Fruit fly (Drosophila melanogaster) whole organism, prepupa: Measurements from ENCODE around the gene btn.

Experiments used
- CG10631 ChIP-seq: fragments of 200-800 bp; sonication (Bioruptor generic); optimal IDR thresholded peaks from 2 replicates; lab custom pipeline; 2016; ENCODE audit warnings: missing biosample characterization, missing genetic modification characterization
- CG11294 ChIP-seq: fragments of 200-800 bp; sonication (Bioruptor generic); IDR thresholded peaks from 2 replicates; pipeline ENCODE4 v1.3.6; 2022; ENCODE audit warnings: missing biosample characterization, missing genetic modification characterization
- CG11902 ChIP-seq: fragments of 200-800 bp; sonication (Bioruptor generic); optimal IDR thresholded peaks from 3 replicates; lab custom pipeline; 2016; ENCODE audit warnings: missing biosample characterization, missing genetic modification characterization
- CG15336 ChIP-seq: fragments of 200-800 bp; sonication (Bioruptor generic); IDR thresholded peaks from 2 replicates; pipeline ENCODE4 v1.3.6; 2022; ENCODE audit warnings: missing biosample characterization, missing genetic modification characterization
- CG1621 ChIP-seq: fragments of 200-800 bp; sonication (Bioruptor generic); optimal IDR thresholded peaks from 3 replicates; lab custom pipeline; 2018; ENCODE audit warnings: missing biosample characterization, mild to moderate bottlenecking, missing genetic modification characterization
- CG16779 ChIP-seq: fragments of 200-800 bp; sonication (Bioruptor generic); optimal IDR thresholded peaks from 3 replicates; lab custom pipeline; 2017; ENCODE audit warnings: missing biosample characterization, mild to moderate bottlenecking, missing genetic modification characterization
- CG3032 ChIP-seq: fragments of 200-800 bp; optimal IDR thresholded peaks from 2 replicates; lab custom pipeline; 2019; ENCODE audit warnings: missing biosample characterization, mild to moderate bottlenecking, missing genetic modification characterization, moderate library complexity
- CG31627 ChIP-seq: fragments of 200-800 bp; sonication (Bioruptor generic); optimal IDR thresholded peaks from 3 replicates; lab custom pipeline; 2016; ENCODE audit warnings: missing biosample characterization, missing genetic modification characterization
- CG32006 ChIP-seq: fragments of 200-800 bp; sonication (Bioruptor generic); optimal IDR thresholded peaks from 3 replicates; lab custom pipeline; 2017; ENCODE audit warnings: missing biosample characterization, mild to moderate bottlenecking, missing genetic modification characterization
- CG34406 ChIP-seq: fragments of 200-800 bp; sonication (Bioruptor generic); optimal IDR thresholded peaks from 3 replicates; lab custom pipeline; 2016; ENCODE audit warnings: missing biosample characterization, missing genetic modification characterization
- CG3919 ChIP-seq: fragments of 200-800 bp; sonication (Bioruptor generic); optimal IDR thresholded peaks from 3 replicates; lab custom pipeline; 2016; ENCODE audit warnings: missing biosample characterization, missing genetic modification characterization
- CG6163 ChIP-seq: fragments of 200-800 bp; sonication (Bioruptor generic); IDR thresholded peaks from 3 replicates; pipeline ENCODE4 v1.3.6; 2022; ENCODE audit warnings: missing biosample characterization, missing genetic modification characterization
- CG6276 ChIP-seq: fragments of 200-800 bp; sonication (Bioruptor generic); optimal IDR thresholded peaks from 2 replicates; lab custom pipeline; 2017; ENCODE audit warnings: missing biosample characterization, mild to moderate bottlenecking, missing genetic modification characterization
- CG6792 ChIP-seq: fragments of 200-800 bp; sonication (Bioruptor generic); optimal IDR thresholded peaks from 3 replicates; lab custom pipeline; 2016; ENCODE audit warnings: missing biosample characterization, missing genetic modification characterization
- CG6808 ChIP-seq: fragments of 200-800 bp; sonication (Bioruptor generic); optimal IDR thresholded peaks from 3 replicates; lab custom pipeline; 2017; ENCODE audit warnings: missing biosample characterization, missing genetic modification characterization, mild to moderate bottlenecking, moderate library complexity, missing genetic modification reagents
- CG6854 ChIP-seq: fragments of 200-800 bp; sonication (Bioruptor generic); optimal IDR thresholded peaks from 2 replicates; lab custom pipeline; 2017; ENCODE audit warnings: missing biosample characterization, mild to moderate bottlenecking, missing genetic modification characterization
- CG7368 ChIP-seq: fragments of 200-800 bp; sonication (Bioruptor generic); optimal IDR thresholded peaks from 3 replicates; lab custom pipeline; 2016; ENCODE audit warnings: missing biosample characterization, missing genetic modification characterization
- CG8319 ChIP-seq: fragments of 200-800 bp; sonication (Bioruptor generic); optimal IDR thresholded peaks from 3 replicates; lab custom pipeline; 2016; ENCODE audit warnings: missing biosample characterization, missing genetic modification characterization
- CG8632 ChIP-seq: fragments of 200-800 bp; sonication (Bioruptor generic); optimal IDR thresholded peaks from 3 replicates; lab custom pipeline; 2016; ENCODE audit warnings: missing biosample characterization, missing genetic modification characterization
- CG9139 ChIP-seq: fragments of 200-800 bp; sonication (Bioruptor generic); optimal IDR thresholded peaks from 3 replicates; lab custom pipeline; 2017; ENCODE audit warnings: missing biosample characterization, mild to moderate bottlenecking, missing genetic modification characterization
- Eip78C ChIP-seq: fragments of 200-800 bp; sonication (Bioruptor generic); peaks from one replicate; lab custom pipeline; 2016; ENCODE audit warnings: missing biosample characterization, missing genetic modification characterization
- Ets21C ChIP-seq: fragments of 200-800 bp; sonication (Bioruptor generic); optimal IDR thresholded peaks from 3 replicates; lab custom pipeline; 2016; ENCODE audit warnings: missing biosample characterization, missing genetic modification characterization
- Ets96B ChIP-seq: fragments of 200-800 bp; optimal IDR thresholded peaks from 2 replicates; lab custom pipeline; 2019; ENCODE audit warnings: missing biosample characterization, mild to moderate bottlenecking, missing genetic modification characterization, moderate library complexity
- Gug ChIP-seq: fragments of 200-800 bp; sonication (Bioruptor generic); IDR thresholded peaks from 2 replicates; pipeline ENCODE4 v1.3.6; 2022; ENCODE audit warnings: missing biosample characterization, missing genetic modification characterization
- Hr38 ChIP-seq: sonication (Bioruptor generic); optimal IDR thresholded peaks from 2 replicates; lab custom pipeline; 2016; ENCODE audit warnings: missing biosample characterization, missing genetic modification characterization
- Hr39 ChIP-seq: fragments of 200-800 bp; sonication (Bioruptor generic); optimal IDR thresholded peaks from 2 replicates; lab custom pipeline; 2016; ENCODE audit warnings: missing biosample characterization, missing genetic modification characterization
- Hr4 ChIP-seq: fragments of 200-800 bp; sonication (Bioruptor generic); optimal IDR thresholded peaks from 3 replicates; lab custom pipeline; 2016; ENCODE audit warnings: missing biosample characterization, missing genetic modification characterization
- Met ChIP-seq: fragments of 200-800 bp; sonication (Bioruptor generic); optimal IDR thresholded peaks from 3 replicates; lab custom pipeline; 2016; ENCODE audit warnings: missing biosample characterization, missing genetic modification characterization
- OdsH ChIP-seq: fragments of 200-800 bp; sonication (Bioruptor generic); optimal IDR thresholded peaks from 3 replicates; lab custom pipeline; 2016; ENCODE audit warnings: missing biosample characterization, missing genetic modification characterization
- Smox ChIP-seq: fragments of 200-800 bp; sonication (Bioruptor generic); optimal IDR thresholded peaks from 3 replicates; lab custom pipeline; 2016; ENCODE audit warnings: missing biosample characterization, missing genetic modification characterization
- Sox102F ChIP-seq: fragments of 200-800 bp; sonication (Bioruptor generic); optimal IDR thresholded peaks from 2 replicates; lab custom pipeline; 2016; ENCODE audit warnings: missing biosample characterization, mild to moderate bottlenecking, missing genetic modification characterization
- Sox15 ChIP-seq: fragments of 200-800 bp; sonication (Bioruptor generic); optimal IDR thresholded peaks from 3 replicates; lab custom pipeline; 2016; ENCODE audit warnings: missing biosample characterization, missing genetic modification characterization
- achi ChIP-seq: fragments of 200-800 bp; sonication (Bioruptor generic); optimal IDR thresholded peaks from 3 replicates; lab custom pipeline; 2016; ENCODE audit warnings: missing biosample characterization, missing genetic modification characterization
- acj6 ChIP-seq: fragments of 200-800 bp; sonication (Bioruptor generic); optimal IDR thresholded peaks from 3 replicates; lab custom pipeline; 2016; ENCODE audit warnings: missing biosample characterization, missing genetic modification characterization
- cyc ChIP-seq: fragments of 200-800 bp; sonication (Bioruptor generic); optimal IDR thresholded peaks from 3 replicates; lab custom pipeline; 2016; ENCODE audit warnings: missing biosample characterization, missing genetic modification characterization
- dac ChIP-seq: fragments of 200-800 bp; sonication (Bioruptor generic); optimal IDR thresholded peaks from 2 replicates; lab custom pipeline; 2017; ENCODE audit warnings: missing biosample characterization, mild to moderate bottlenecking, missing genetic modification characterization
- dsx ChIP-seq: fragments of 200-800 bp; optimal IDR thresholded peaks from 3 replicates; lab custom pipeline; 2019; ENCODE audit warnings: missing biosample characterization, mild to moderate bottlenecking, missing genetic modification characterization, moderate library complexity; ENCODE audit not compliant: poor library complexity, severe bottlenecking
- esn ChIP-seq: fragments of 200-800 bp; sonication (Bioruptor generic); optimal IDR thresholded peaks from 2 replicates; lab custom pipeline; 2016; ENCODE audit warnings: missing biosample characterization, mild to moderate bottlenecking, missing genetic modification characterization, moderate library complexity
- fd59A ChIP-seq: fragments of 200-800 bp; sonication (Bioruptor generic); optimal IDR thresholded peaks from 2 replicates; lab custom pipeline; 2017; ENCODE audit warnings: missing biosample characterization, mild to moderate bottlenecking, missing genetic modification characterization, missing genetic modification reagents
- fd85E ChIP-seq: fragments of 200-800 bp; sonication (Bioruptor generic); optimal IDR thresholded peaks from 3 replicates; lab custom pipeline; 2016; ENCODE audit warnings: missing biosample characterization, missing genetic modification characterization
- fkh ChIP-seq: fragments of 200-800 bp; sonication (Bioruptor generic); optimal IDR thresholded peaks from 3 replicates; lab custom pipeline; 2017; ENCODE audit warnings: missing biosample characterization, mild to moderate bottlenecking, missing genetic modification characterization, moderate library complexity
- net ChIP-seq: fragments of 200-800 bp; sonication (Bioruptor generic); optimal IDR thresholded peaks from 3 replicates; lab custom pipeline; 2016; ENCODE audit warnings: missing biosample characterization, missing genetic modification characterization
- pdm3 ChIP-seq: fragments of 200-800 bp; sonication (Bioruptor generic); optimal IDR thresholded peaks from 3 replicates; lab custom pipeline; 2016; ENCODE audit warnings: missing biosample characterization, missing genetic modification characterization
- salr ChIP-seq, 2 experiments: fragments of 200-800 bp; sonication (Bioruptor generic); optimal IDR thresholded peaks; 3 replicates each; lab custom pipeline; 2016 to 2018; ENCODE audit warnings: missing biosample characterization in 2 of 2, missing genetic modification characterization in 2 of 2, mild to moderate bottlenecking in 1 of 2
- spab ChIP-seq: fragments of 200-800 bp; sonication (Bioruptor generic); optimal IDR thresholded peaks from 2 replicates; lab custom pipeline; 2017; ENCODE audit warnings: missing biosample characterization, mild to moderate bottlenecking, missing genetic modification characterization, missing genetic modification reagents
- svp ChIP-seq: fragments of 200-800 bp; sonication (Bioruptor generic); peaks from one replicate; lab custom pipeline; 2016; ENCODE audit warnings: missing biosample characterization, missing genetic modification characterization
- vri ChIP-seq: fragments of 200-800 bp; sonication (Bioruptor generic); optimal IDR thresholded peaks from 3 replicates; lab custom pipeline; 2016; ENCODE audit warnings: missing biosample characterization, mild to moderate bottlenecking, missing genetic modification characterization

The btn gene

dm6 chr3R:22596450-22596849, 10.0 kb upstream of the btn start:
- no peak for TF ChIP-seq dac
- TF ChIP-seq CG15336 = no peak
- peak; percentile 95 for TF ChIP-seq fkh (GFP tag; lab: Kevin White, UChicago)

dm6 chr3R:22595293-22595868, 9.0 kb upstream of the btn start:
- peak; percentile 31 for TF ChIP-seq Eip78C (GFP tag; lab: Kevin White, UChicago)
- no peak for TF ChIP-seq CG8319
- no peak for TF ChIP-seq achi
- TF ChIP-seq CG3032 (tag; lab: Kevin White, UChicago) = no peak
- no peak for TF ChIP-seq Ets21C (GFP tag; lab: Kevin White, UChicago)
- no peak for TF ChIP-seq Sox15
- TF ChIP-seq fkh (GFP tag; lab: Kevin White, UChicago) = peak; percentile 32
- TF ChIP-seq dsx (GFP tag; lab: Kevin White, UChicago) = no peak
- TF ChIP-seq CG3919 (GFP tag; lab: Kevin White, UChicago) = no peak
- TF ChIP-seq vri (GFP tag; lab: Kevin White, UChicago) = peak; percentile 51

dm6 chr3R:22594257-22594656, 7.8 kb upstream of the btn start:
- TF ChIP-seq salr (GFP tag; optimal IDR thresholded peaks at IDR 0.05; lab: Kevin White, UChicago) (peak in 1 of 2 experiments; percentile 63), Eip78C (GFP tag; lab: Kevin White, UChicago) (peak; percentile 63), CG6808 (GFP tag; lab: Kevin White, UChicago) (no peak), CG6854 (GFP tag; lab: Kevin White, UChicago) (no peak), esn (no peak), CG7368 (GFP tag; lab: Kevin White, UChicago) (no peak), CG1621 (no peak), CG6163 (GFP tag; lab: Robert Waterston, UW) (no peak), CG34406 (GFP tag; lab: Kevin White, UChicago) (no peak), Sox15 (no peak), Hr4 (GFP tag; lab: Kevin White, UChicago) (peak; percentile 76), fkh (GFP tag; lab: Kevin White, UChicago) (no peak), CG8632 (GFP tag; lab: Kevin White, UChicago) (no peak), CG6276 (peak; percentile 76), CG6792 (GFP tag; lab: Kevin White, UChicago) (no peak), svp (GFP tag; lab: Kevin White, UChicago) (no peak), Hr38 (GFP tag; lab: Kevin White, UChicago) (no peak), net (GFP tag; lab: Kevin White, UChicago) (peak; percentile 23), Gug (GFP tag; lab: Robert Waterston, UW) (no peak), dac (peak; percentile 23), Hr39 (GFP tag; lab: Kevin White, UChicago) (no peak), fd85E (no peak), spab (no peak), CG11902 (GFP tag; lab: Kevin White, UChicago) (no peak), pdm3 (GFP tag; lab: Kevin White, UChicago) (peak; percentile 26), Ets96B (tag; lab: Kevin White, UChicago) (no peak), CG16779 (tag; lab: Kevin White, UChicago) (no peak), Sox102F (GFP tag; lab: Kevin White, UChicago) (no peak), fd59A (GFP tag; lab: Kevin White, UChicago) (no peak), OdsH (GFP tag; lab: Kevin White, UChicago) (peak; percentile 37), CG3032 (tag; lab: Kevin White, UChicago) (no peak), CG9139 (GFP tag; lab: Kevin White, UChicago) (no peak), Smox (GFP tag; lab: Kevin White, UChicago) (no peak), CG8319 (no peak), CG31627 (GFP tag; lab: Kevin White, UChicago) (no peak), CG11294 (GFP tag; lab: Robert Waterston, UW) (no peak), CG32006 (GFP tag; lab: Kevin White, UChicago) (peak; percentile 78), CG15336 (peak; percentile 63), Met (GFP tag; lab: Kevin White, UChicago) (no peak), CG10631 (GFP tag; lab: Kevin White, UChicago) (peak; percentile 6), cyc (GFP tag; lab: Kevin White, UChicago) (no peak), acj6 (GFP tag; lab: Kevin White, UChicago) (no peak), vri (GFP tag; lab: Kevin White, UChicago) (no peak)
